Fruit fly (Drosophila melanogaster) whole organism, embryonic: ENCODE results near the gene Ssu72.
A peak's percentile ranks its signal among the peaks of the same experiment; 100 is the strongest.

Source experiments
- Atf-2 ChIP-seq: fragments of 200-800 bp; sonication (Bioruptor generic); optimal IDR thresholded peaks from 2 replicates; lab custom pipeline; 2016; ENCODE audit warnings: missing biosample characterization, missing genetic modification characterization
- CG12219 ChIP-seq: fragments of 200-800 bp; sonication (Bioruptor generic); optimal IDR thresholded peaks from 3 replicates; lab custom pipeline; 2018; ENCODE audit warnings: missing biosample characterization, mild to moderate bottlenecking, missing genetic modification characterization
- CG13894 ChIP-seq: fragments of 200-800 bp; sonication (Bioruptor generic); optimal IDR thresholded peaks from 3 replicates; lab custom pipeline; 2018; ENCODE audit warnings: missing biosample characterization, mild to moderate bottlenecking, missing genetic modification characterization, moderate library complexity
- CG15073 ChIP-seq: fragments of 200-800 bp; sonication (Bioruptor generic); optimal IDR thresholded peaks from 2 replicates; lab custom pipeline; 2016; ENCODE audit warnings: missing biosample characterization, missing genetic modification characterization
- CG1603 ChIP-seq: fragments of 200-800 bp; sonication (Bioruptor generic); optimal IDR thresholded peaks from 2 replicates; lab custom pipeline; 2019; ENCODE audit warnings: missing biosample characterization, mild to moderate bottlenecking, missing genetic modification characterization, moderate library complexity
- CG16779 ChIP-seq: fragments of 200-800 bp; sonication (Bioruptor generic); IDR thresholded peaks from 2 replicates; pipeline ENCODE4 v1.3.6; 2022; ENCODE audit warnings: missing biosample characterization, missing genetic modification characterization
- CG17912 ChIP-seq: fragments of 200-800 bp; sonication (Bioruptor generic); optimal IDR thresholded peaks from 2 replicates; lab custom pipeline; 2018; ENCODE audit warnings: missing biosample characterization, mild to moderate bottlenecking, missing genetic modification characterization
- CG18599 ChIP-seq: fragments of 200-800 bp; sonication (Bioruptor generic); optimal IDR thresholded peaks from 3 replicates; lab custom pipeline; 2017; ENCODE audit warnings: missing biosample characterization, missing genetic modification characterization, mild to moderate bottlenecking, moderate library complexity, missing genetic modification reagents
- CG18619 ChIP-seq: fragments of 200-800 bp; sonication (Bioruptor generic); optimal IDR thresholded peaks from 3 replicates; lab custom pipeline; 2017; ENCODE audit warnings: missing biosample characterization, mild to moderate bottlenecking, missing genetic modification characterization
- CG30020 ChIP-seq: fragments of 200-800 bp; optimal IDR thresholded peaks from 2 replicates; lab custom pipeline; 2019; ENCODE audit warnings: missing biosample characterization, mild to moderate bottlenecking, missing genetic modification characterization, moderate library complexity
- CG31365 ChIP-seq: fragments of 200-800 bp; sonication (Bioruptor generic); optimal IDR thresholded peaks from 2 replicates; lab custom pipeline; 2018; ENCODE audit warnings: missing biosample characterization, mild to moderate bottlenecking, missing genetic modification characterization
- CG32532 ChIP-seq: fragments of 200-800 bp; sonication (Bioruptor generic); IDR thresholded peaks from 2 replicates; pipeline ENCODE4 v1.3.6; 2022; ENCODE audit warnings: missing biosample characterization, missing genetic modification characterization
- CG34224 ChIP-seq: fragments of 200-800 bp; sonication (Bioruptor generic); IDR thresholded peaks from 3 replicates; pipeline ENCODE4 v1.3.6; 2022; ENCODE audit warnings: missing biosample characterization, missing genetic modification characterization; ENCODE audit not compliant: partially characterized antibody
- CG42726 ChIP-seq: fragments of 200-800 bp; sonication (Bioruptor generic); IDR thresholded peaks from 2 replicates; pipeline ENCODE4 v1.3.6; 2022; ENCODE audit warnings: missing biosample characterization, missing genetic modification characterization; ENCODE audit not compliant: partially characterized antibody
- CG4424 ChIP-seq: fragments of 200-800 bp; sonication (Bioruptor generic); optimal IDR thresholded peaks from 3 replicates; lab custom pipeline; 2016; ENCODE audit warnings: missing biosample characterization, missing genetic modification characterization
- CG4707 ChIP-seq: fragments of 200-800 bp; sonication (Bioruptor generic); optimal IDR thresholded peaks from 2 replicates; lab custom pipeline; 2018; ENCODE audit warnings: missing biosample characterization, mild to moderate bottlenecking, missing genetic modification characterization, moderate library complexity
- CG6854 ChIP-seq: fragments of 200-800 bp; sonication (Bioruptor generic); optimal IDR thresholded peaks from 3 replicates; lab custom pipeline; 2017; ENCODE audit warnings: missing biosample characterization, mild to moderate bottlenecking, missing genetic modification characterization
- CG7357 ChIP-seq: fragments of 200-800 bp; sonication (Bioruptor generic); IDR thresholded peaks from 3 replicates; pipeline ENCODE4 v1.3.6; 2022; ENCODE audit warnings: missing biosample characterization, missing genetic modification characterization
- CG8765 ChIP-seq: fragments of 200-800 bp; sonication (Bioruptor generic); IDR thresholded peaks from 2 replicates; pipeline ENCODE4 v1.3.6; 2022; ENCODE audit warnings: missing biosample characterization, missing genetic modification characterization
- CG9932 ChIP-seq: fragments of 200-800 bp; sonication (Bioruptor generic); IDR thresholded peaks from 2 replicates; pipeline ENCODE4 v1.3.6; 2022; ENCODE audit warnings: missing biosample characterization, missing genetic modification characterization
- CTCF ChIP-seq: fragments of 200-800 bp; sonication (Bioruptor generic); optimal IDR thresholded peaks from 2 replicates; lab custom pipeline; 2017; ENCODE audit warnings: missing biosample characterization, mild to moderate bottlenecking, missing genetic modification characterization, moderate library complexity
- Camta ChIP-seq: fragments of 200-800 bp; sonication (Bioruptor generic); optimal IDR thresholded peaks from 2 replicates; lab custom pipeline; 2016; ENCODE audit warnings: missing biosample characterization, missing genetic modification characterization
- Drgx ChIP-seq: fragments of 200-800 bp; sonication (Bioruptor generic); IDR thresholded peaks from 2 replicates; pipeline ENCODE4 v1.3.6; 2022; ENCODE audit warnings: missing biosample characterization, missing genetic modification characterization
- E2f1 ChIP-seq: fragments of 200-800 bp; sonication (Bioruptor generic); IDR thresholded peaks from 2 replicates; pipeline ENCODE4 v1.3.6; 2022; ENCODE audit warnings: missing biosample characterization, missing genetic modification characterization
- Elba2 ChIP-seq: fragments of 200-800 bp; sonication (Bioruptor generic); optimal IDR thresholded peaks from 3 replicates; lab custom pipeline; 2016; ENCODE audit warnings: missing biosample characterization, missing genetic modification characterization
- Fer1 ChIP-seq: fragments of 200-800 bp; sonication (Bioruptor generic); optimal IDR thresholded peaks from 2 replicates; lab custom pipeline; 2017; ENCODE audit warnings: missing biosample characterization, mild to moderate bottlenecking, missing genetic modification characterization
- GATAe ChIP-seq: fragments of 200-800 bp; sonication (Bioruptor generic); conservative IDR thresholded peaks from 2 replicates; pipeline ENCODE4 v1.3.6; 2022; ENCODE audit warnings: missing biosample characterization, missing genetic modification characterization
- Lpt ChIP-seq: fragments of >200 bp; optimal IDR thresholded peaks from 2 replicates; lab custom pipeline; 2018; ENCODE audit warnings: missing biosample characterization, missing genetic modification characterization
- Med ChIP-seq: fragments of 200-800 bp; sonication (Bioruptor generic); peaks from one replicate; lab custom pipeline; 2016; ENCODE audit warnings: missing biosample characterization, missing genetic modification characterization, mild to moderate bottlenecking, inconsistent platforms, moderate library complexity
- Meics ChIP-seq: fragments of 200-800 bp; sonication (Bioruptor generic); optimal IDR thresholded peaks from 2 replicates; lab custom pipeline; 2017; ENCODE audit warnings: missing biosample characterization, mild to moderate bottlenecking, missing genetic modification characterization
- Pdp1 ChIP-seq, 2 experiments: fragments of 200-800 bp; sonication (Bioruptor generic); optimal IDR thresholded peaks; 3 replicates each; lab custom pipeline; 2016; ENCODE audit warnings: missing biosample characterization in 2 of 2, missing genetic modification characterization in 2 of 2, mild to moderate bottlenecking in 1 of 2, moderate library complexity in 1 of 2
- bbx ChIP-seq: fragments of 200-800 bp; sonication (Bioruptor generic); IDR thresholded peaks from 2 replicates; pipeline ENCODE4 v1.3.6; 2022; ENCODE audit warnings: missing biosample characterization, missing genetic modification characterization; ENCODE audit not compliant: partially characterized antibody
- bowl ChIP-seq: fragments of 200-800 bp; sonication (Bioruptor generic); IDR thresholded peaks from 2 replicates; pipeline ENCODE4 v1.3.6; 2022; ENCODE audit warnings: missing biosample characterization, missing genetic modification characterization
- bsh ChIP-seq, 2 experiments: fragments of 200-800 bp; sonication (Bioruptor generic); optimal IDR thresholded peaks; 2 replicates each; lab custom pipeline; 2017 to 2018; ENCODE audit warnings: mild to moderate bottlenecking in 2 of 2, missing biosample characterization in 2 of 2, missing genetic modification characterization in 2 of 2, moderate library complexity in 1 of 2
- corto ChIP-seq: fragments of 200-800 bp; sonication (Bioruptor generic); optimal IDR thresholded peaks from 2 replicates; lab custom pipeline; 2016; ENCODE audit warnings: missing biosample characterization, mild to moderate bottlenecking, missing genetic modification characterization, moderate library complexity
- crc ChIP-seq: fragments of 200-800 bp; sonication (Bioruptor generic); optimal IDR thresholded peaks from 2 replicates; lab custom pipeline; 2016; ENCODE audit warnings: missing biosample characterization, missing genetic modification characterization
- dan ChIP-seq: fragments of 200-800 bp; sonication (Bioruptor generic); IDR thresholded peaks from 2 replicates; pipeline ENCODE4 v1.3.6; 2022; ENCODE audit warnings: missing biosample characterization, missing genetic modification characterization
- dmrt99B ChIP-seq: fragments of 200-800 bp; sonication (Bioruptor generic); optimal IDR thresholded peaks from 2 replicates; lab custom pipeline; 2018; ENCODE audit warnings: missing biosample characterization, mild to moderate bottlenecking, missing genetic modification characterization, moderate library complexity
- gce ChIP-seq: fragments of 200-800 bp; sonication (Bioruptor generic); IDR thresholded peaks from 3 replicates; pipeline ENCODE4 v1.3.6; 2022; ENCODE audit warnings: missing biosample characterization, missing genetic modification characterization
- gem ChIP-seq: fragments of 200-800 bp; sonication (Bioruptor generic); optimal IDR thresholded peaks from 2 replicates; lab custom pipeline; 2019; ENCODE audit warnings: missing biosample characterization, mild to moderate bottlenecking, missing genetic modification characterization, moderate library complexity
- h ChIP-seq: fragments of >200 bp; optimal IDR thresholded peaks from 2 replicates; lab custom pipeline; 2017
- lab ChIP-seq: fragments of 200-800 bp; sonication (Bioruptor generic); optimal IDR thresholded peaks from 3 replicates; lab custom pipeline; 2017; ENCODE audit warnings: missing biosample characterization, missing genetic modification characterization, mild to moderate bottlenecking, moderate library complexity, missing genetic modification reagents
- nmo ChIP-seq: fragments of 200-800 bp; sonication (Bioruptor generic); optimal IDR thresholded peaks from 2 replicates; lab custom pipeline; 2018; ENCODE audit warnings: missing biosample characterization, mild to moderate bottlenecking, missing genetic modification characterization, moderate library complexity
- nom ChIP-seq: fragments of 200-800 bp; sonication (Bioruptor generic); optimal IDR thresholded peaks from 2 replicates; lab custom pipeline; 2017; ENCODE audit warnings: missing biosample characterization, missing genetic modification characterization, mild to moderate bottlenecking, moderate library complexity, missing genetic modification reagents
- sd ChIP-seq: fragments of 200-800 bp; sonication (Bioruptor generic); optimal IDR thresholded peaks from 3 replicates; lab custom pipeline; 2018; ENCODE audit warnings: missing biosample characterization, mild to moderate bottlenecking, missing genetic modification characterization, moderate library complexity
- sima ChIP-seq: fragments of 200-800 bp; sonication (Bioruptor generic); optimal IDR thresholded peaks from 2 replicates; lab custom pipeline; 2016; ENCODE audit warnings: missing biosample characterization, missing genetic modification characterization
- slp2 ChIP-seq: fragments of 200-800 bp; sonication (Bioruptor generic); optimal IDR thresholded peaks from 2 replicates; lab custom pipeline; 2016; ENCODE audit warnings: missing biosample characterization, missing genetic modification characterization
- sr ChIP-seq: fragments of 200-800 bp; sonication (Bioruptor generic); IDR thresholded peaks from 3 replicates; pipeline ENCODE4 v1.3.6; 2022; ENCODE audit warnings: missing biosample characterization, missing genetic modification characterization
- stwl ChIP-seq: fragments of 200-800 bp; sonication (Bioruptor generic); optimal IDR thresholded peaks from 3 replicates; lab custom pipeline; 2018; ENCODE audit warnings: missing biosample characterization, mild to moderate bottlenecking, missing genetic modification characterization, moderate library complexity
- trem ChIP-seq: fragments of 200-800 bp; optimal IDR thresholded peaks from 3 replicates; lab custom pipeline; 2019; ENCODE audit warnings: missing biosample characterization, mild to moderate bottlenecking, missing genetic modification characterization, moderate library complexity
- usp ChIP-seq: fragments of >200 bp; optimal IDR thresholded peaks from 2 replicates; lab custom pipeline; 2017; ENCODE audit warnings: missing biosample characterization, missing genetic modification characterization
- z ChIP-seq: fragments of 200-800 bp; sonication (Bioruptor generic); IDR thresholded peaks from 3 replicates; pipeline ENCODE4 v1.3.6; 2022; ENCODE audit warnings: missing biosample characterization, missing genetic modification characterization

Gene Ssu72

dm6 chrX:19637002-19637420, 27.4 kb upstream of the Ssu72 start:
- TF ChIP-seq trem (tag; lab: Kevin White, UChicago) = no peak
- no peak for TF ChIP-seq Camta (GFP tag; lab: Kevin White, UChicago)
- TF ChIP-seq GATAe = no peak
- no peak for TF ChIP-seq CG12219 (GFP tag; lab: Kevin White, UChicago)
- TF ChIP-seq Drgx (GFP tag; lab: Robert Waterston, UW) = no peak
- no peak for TF ChIP-seq CG7357 (GFP tag; lab: Robert Waterston, UW)
- no peak for TF ChIP-seq sr (GFP tag; lab: Robert Waterston, UW)
- no peak for TF ChIP-seq Atf-2
- TF ChIP-seq CG1603 (tag; lab: Kevin White, UChicago) = no peak
- no peak for TF ChIP-seq CG18619 (GFP tag; lab: Kevin White, UChicago)
- TF ChIP-seq sd (tag; lab: Kevin White, UChicago) = no peak
- no peak for TF ChIP-seq Pdp1 (GFP tag; optimal IDR thresholded peaks at IDR 0.05; lab: Kevin White, UChicago)
- no peak for TF ChIP-seq CG8765 (GFP tag; lab: Robert Waterston, UW)
- TF ChIP-seq stwl (tag; lab: Kevin White, UChicago) = peak; percentile 7
- peak; percentile 18 for TF ChIP-seq CG18599 (GFP tag; lab: Kevin White, UChicago)
- no peak for TF ChIP-seq corto (GFP tag; lab: Kevin White, UChicago)
- TF ChIP-seq sima (GFP tag; lab: Kevin White, UChicago) = no peak
- no peak for TF ChIP-seq CG4707 (GFP tag; lab: Kevin White, UChicago)
- TF ChIP-seq Med (GFP tag; lab: Kevin White, UChicago) = peak; percentile 34
- 0 out of 2 replicates have a peak, but pooled peaks have one; percentile 24 for TF ChIP-seq bbx (GFP tag; lab: Robert Waterston, UW)
- no peak for TF ChIP-seq E2f1
- no peak for TF ChIP-seq CG6854
- peak; percentile 65 for TF ChIP-seq nom (GFP tag; lab: Kevin White, UChicago)
- TF ChIP-seq crc (GFP tag; lab: Kevin White, UChicago) = no peak
- no peak for TF ChIP-seq bowl
- TF ChIP-seq z (GFP tag; lab: Robert Waterston, UW) = no peak
- no peak for TF ChIP-seq lab
- TF ChIP-seq Fer1 (GFP tag; lab: Kevin White, UChicago) = peak; percentile 29
- no peak for TF ChIP-seq Lpt (GFP tag; lab: Kevin White, UChicago)
- no peak for TF ChIP-seq slp2 (GFP tag; lab: Kevin White, UChicago)
- TF ChIP-seq CG17912 = no peak
- no peak for TF ChIP-seq CG15073 (GFP tag; lab: Kevin White, UChicago)
- TF ChIP-seq CG16779 (GFP tag; lab: Robert Waterston, UW) = no peak
- TF ChIP-seq h (lab: Kevin White, UChicago) = no peak
- TF ChIP-seq CG9932 (GFP tag; lab: Robert Waterston, UW) = peak; percentile 14; the same call in 1 of the 2 replicates
- TF ChIP-seq bsh (GFP tag; optimal IDR thresholded peaks at IDR 0.05; lab: Kevin White, UChicago) = no peak
- no peak for TF ChIP-seq CG30020 (tag; lab: Kevin White, UChicago)
- TF ChIP-seq CG34224 (GFP tag; lab: Robert Waterston, UW) = no peak
- no peak for TF ChIP-seq CTCF (GFP tag; lab: Kevin White, UChicago)
- TF ChIP-seq CG42726 (GFP tag; lab: Robert Waterston, UW) = no peak
- TF ChIP-seq Elba2 (GFP tag; lab: Kevin White, UChicago) = no peak
- TF ChIP-seq CG4424 = no peak
- no peak for TF ChIP-seq gce
- TF ChIP-seq dmrt99B (tag; lab: Kevin White, UChicago) = no peak
- peak; percentile 27; the same call in 1 of the 2 replicates for TF ChIP-seq CG32532 (GFP tag; lab: Robert Waterston, UW)
- peak; percentile 11 for TF ChIP-seq Meics (GFP tag; lab: Kevin White, UChicago)
- no peak for TF ChIP-seq nmo (GFP tag; lab: Kevin White, UChicago)
- TF ChIP-seq dan (GFP tag; lab: Robert Waterston, UW) = no peak
- TF ChIP-seq CG31365 (tag; lab: Kevin White, UChicago) = no peak
- TF ChIP-seq CG13894 (tag; lab: Kevin White, UChicago) = no peak
- TF ChIP-seq usp = no peak
- no peak for TF ChIP-seq gem (tag; lab: Kevin White, UChicago)
